Fruit fly (Drosophila melanogaster) whole organism, adult: ENCODE results near the gene shep.

Experiments used
- CG11617 ChIP-seq: fragments of 200-800 bp; sonication (Bioruptor generic); optimal IDR thresholded peaks from 2 replicates; lab custom pipeline; 2017; ENCODE audit warnings: mild to moderate bottlenecking, missing biosample characterization, missing genetic modification reagents, missing genetic modification characterization
- CG12768 ChIP-seq: fragments of 200-800 bp; sonication (Bioruptor generic); optimal IDR thresholded peaks from 2 replicates; lab custom pipeline; 2017; ENCODE audit warnings: missing biosample characterization, missing genetic modification characterization, mild to moderate bottlenecking, moderate library complexity, missing genetic modification reagents
- CG14711 ChIP-seq: fragments of 200-800 bp; sonication (Bioruptor generic); optimal IDR thresholded peaks from 2 replicates; lab custom pipeline; 2018; ENCODE audit warnings: missing biosample characterization, mild to moderate bottlenecking, missing genetic modification characterization, moderate library complexity
- CG1620 ChIP-seq: fragments of 200-800 bp; sonication (Bioruptor generic); optimal IDR thresholded peaks from 2 replicates; lab custom pipeline; 2016; ENCODE audit warnings: missing biosample characterization, missing genetic modification characterization
- CG33017 ChIP-seq: fragments of 200-800 bp; sonication (Bioruptor generic); optimal IDR thresholded peaks from 2 replicates; lab custom pipeline; 2018; ENCODE audit warnings: missing biosample characterization, mild to moderate bottlenecking, missing genetic modification characterization, moderate library complexity
- CG5204 ChIP-seq: fragments of 200-800 bp; sonication (Bioruptor generic); optimal IDR thresholded peaks from 2 replicates; lab custom pipeline; 2016; ENCODE audit warnings: missing biosample characterization, missing genetic modification characterization
- CG7045 ChIP-seq: fragments of 200-800 bp; sonication (Bioruptor generic); optimal IDR thresholded peaks from 2 replicates; lab custom pipeline; 2017; ENCODE audit warnings: missing biosample characterization, mild to moderate bottlenecking, missing genetic modification characterization
- CG7101 ChIP-seq: fragments of 200-800 bp; sonication (Bioruptor generic); optimal IDR thresholded peaks from 2 replicates; lab custom pipeline; 2018; ENCODE audit warnings: missing biosample characterization, mild to moderate bottlenecking, missing genetic modification characterization, moderate library complexity
- Clk ChIP-seq: fragments of 200-800 bp; sonication (Bioruptor generic); optimal IDR thresholded peaks from 2 replicates; lab custom pipeline; 2017; ENCODE audit warnings: missing biosample characterization, missing genetic modification characterization
- Hr96 ChIP-seq: fragments of 200-800 bp; sonication (Bioruptor generic); optimal IDR thresholded peaks from 2 replicates; lab custom pipeline; 2016; ENCODE audit warnings: missing biosample characterization, missing genetic modification characterization
- Mnt ChIP-seq: fragments of 200-800 bp; sonication (Bioruptor generic); optimal IDR thresholded peaks from 2 replicates; lab custom pipeline; 2016; ENCODE audit warnings: missing biosample characterization, mild to moderate bottlenecking, missing genetic modification characterization
- bab1 ChIP-seq: fragments of 200-800 bp; sonication (Bioruptor generic); optimal IDR thresholded peaks from 3 replicates; lab custom pipeline; 2019; ENCODE audit warnings: missing biosample characterization, mild to moderate bottlenecking, missing genetic modification characterization, moderate library complexity
- cic ChIP-seq: fragments of 200-800 bp; sonication (Bioruptor generic); optimal IDR thresholded peaks from 2 replicates; lab custom pipeline; 2017; ENCODE audit warnings: missing biosample characterization, mild to moderate bottlenecking, missing genetic modification characterization, moderate library complexity
- cnc ChIP-seq, 2 experiments: fragments of >200 bp; optimal IDR thresholded peaks; 2 replicates each; lab custom pipeline; 2017
- kay ChIP-seq: fragments of 200-800 bp; sonication (Bioruptor generic); peaks from one replicate; lab custom pipeline; 2016; ENCODE audit warnings: missing biosample characterization, missing genetic modification characterization, borderline replicate concordance
- ovo ChIP-seq: fragments of 200-800 bp; sonication (Bioruptor generic); optimal IDR thresholded peaks from 2 replicates; lab custom pipeline; 2016; ENCODE audit warnings: missing biosample characterization, missing genetic modification characterization
- pad ChIP-seq: fragments of 200-800 bp; sonication (Bioruptor generic); optimal IDR thresholded peaks from 3 replicates; lab custom pipeline; 2017; ENCODE audit warnings: missing biosample characterization, missing genetic modification characterization, mild to moderate bottlenecking, moderate library complexity, missing genetic modification reagents
- tj ChIP-seq: fragments of 200-800 bp; sonication (Bioruptor generic); optimal IDR thresholded peaks from 3 replicates; lab custom pipeline; 2017; ENCODE audit warnings: missing biosample characterization, mild to moderate bottlenecking, missing genetic modification characterization, moderate library complexity
- toe ChIP-seq: fragments of 200-800 bp; sonication (Bioruptor generic); optimal IDR thresholded peaks from 2 replicates; lab custom pipeline; 2016; ENCODE audit warnings: missing biosample characterization, missing genetic modification characterization

Gene shep

dm6 chr3L:5184860-5185639, 92.7 kb downstream of the shep start:
- no peak for TF ChIP-seq CG1620 (GFP tag; lab: Kevin White, UChicago)
- no peak for TF ChIP-seq CG14711 (tag; lab: Kevin White, UChicago)
- no peak for TF ChIP-seq kay (GFP tag; lab: Kevin White, UChicago)
- TF ChIP-seq tj (GFP tag; lab: Kevin White, UChicago), result peak; percentile 37
- peak; percentile 83 for TF ChIP-seq cic (GFP tag; lab: Kevin White, UChicago)
- TF ChIP-seq pad (GFP tag; lab: Kevin White, UChicago), result peak; percentile 48

- TF ChIP-seq Clk (GFP tag; lab: Kevin White, UChicago), result no peak
- no peak for TF ChIP-seq cnc (optimal IDR thresholded peaks at IDR 0.05; lab: Kevin White, UChicago)
- no peak for TF ChIP-seq toe
- TF ChIP-seq CG14711 (tag; lab: Kevin White, UChicago), result no peak
- peak; percentile 51 for TF ChIP-seq kay (GFP tag; lab: Kevin White, UChicago)
- TF ChIP-seq bab1 (GFP tag; lab: Kevin White, UChicago), result no peak
- no peak for TF ChIP-seq Hr96 (GFP tag; lab: Kevin White, UChicago)
- TF ChIP-seq ovo (GFP tag; lab: Kevin White, UChicago), result peak; percentile 53
Observed at dm6 chr3L:5184502-5184859, 93.3 kb downstream of the shep start.

dm6 chr3L:5183662-5184061, 94.1 kb downstream of the shep start:
- TF ChIP-seq kay (GFP tag; lab: Kevin White, UChicago), result peak; percentile 95
- TF ChIP-seq Hr96 (GFP tag; lab: Kevin White, UChicago), result no peak
- no peak for TF ChIP-seq CG5204

- TF ChIP-seq Clk (GFP tag; lab: Kevin White, UChicago), result no peak
- no peak for TF ChIP-seq ovo (GFP tag; lab: Kevin White, UChicago)
- no peak for TF ChIP-seq bab1 (GFP tag; lab: Kevin White, UChicago)
- no peak for TF ChIP-seq toe
Observed at dm6 chr3L:5182994-5183566, 94.7 kb downstream of the shep start.

- TF ChIP-seq CG7101 (no peak), CG12768 (GFP tag; lab: Kevin White, UChicago) (no peak), cnc (optimal IDR thresholded peaks at IDR 0.05; lab: Kevin White, UChicago) (no peak), toe (no peak)
Observed at dm6 chr3L:5182255-5182993, 95.3 kb downstream of the shep start.

dm6 chr3L:5180968-5181612, 96.7 kb downstream of the shep start:
- TF ChIP-seq ovo (GFP tag; lab: Kevin White, UChicago) (no peak), cic (GFP tag; lab: Kevin White, UChicago) (peak; percentile 59), CG7101 (peak; percentile 7), CG7045 (no peak), CG1620 (GFP tag; lab: Kevin White, UChicago) (no peak), CG5204 (no peak), CG12768 (GFP tag; lab: Kevin White, UChicago) (peak; percentile 34), CG33017 (tag; lab: Kevin White, UChicago) (no peak), kay (GFP tag; lab: Kevin White, UChicago) (peak; percentile 79), pad (GFP tag; lab: Kevin White, UChicago) (no peak), Clk (GFP tag; lab: Kevin White, UChicago) (no peak), Mnt (no peak), toe (no peak)

- TF ChIP-seq CG5204 (no peak), tj (GFP tag; lab: Kevin White, UChicago) (peak; percentile 40), pad (GFP tag; lab: Kevin White, UChicago) (no peak), kay (GFP tag; lab: Kevin White, UChicago) (no peak), CG1620 (GFP tag; lab: Kevin White, UChicago) (no peak), cic (GFP tag; lab: Kevin White, UChicago) (peak; percentile 39), bab1 (GFP tag; lab: Kevin White, UChicago) (no peak), CG11617 (GFP tag; lab: Kevin White, UChicago) (no peak), CG33017 (tag; lab: Kevin White, UChicago) (no peak), ovo (GFP tag; lab: Kevin White, UChicago) (no peak), cnc (optimal IDR thresholded peaks at IDR 0.05; lab: Kevin White, UChicago) (no peak), Mnt (peak; percentile 15), Hr96 (GFP tag; lab: Kevin White, UChicago) (no peak), CG7045 (no peak), CG7101 (no peak), CG12768 (GFP tag; lab: Kevin White, UChicago) (peak; percentile 51), Clk (GFP tag; lab: Kevin White, UChicago) (no peak), CG14711 (tag; lab: Kevin White, UChicago) (no peak), toe (no peak)
Observed at dm6 chr3L:5180179-5180578, 97.6 kb downstream of the shep start.
